Worm (Caenorhabditis elegans): Measurements from ENCODE around the gene sms-2.

- TF ChIP-seq klf-2 (GFP tag; conservative IDR thresholded peaks at IDR 0.05) (no peak), ztf-23 (GFP tag; IDR thresholded peaks at IDR 0.05) (no peak), med-1 (GFP tag; optimal IDR thresholded peaks at IDR 0.05; ENCODE audit: insufficient read depth) (no peak), T22C8.4 (GFP tag; IDR thresholded peaks at IDR 0.05) (no peak), ref-1 (GFP tag; conservative IDR thresholded peaks at IDR 0.05) (no peak), tab-1 (GFP tag; IDR thresholded peaks at IDR 0.05) (no peak)
These were observed 33.9 kb upstream of the sms-2 start for ce11 chrX:982598-982997.

All from whole organism, midembryonic.